Worm (Caenorhabditis elegans) whole organism, L1 larva: ENCODE data around the gene mrpl-51.
A peak's percentile ranks its signal among the peaks of the same experiment; 100 is the strongest.

Experiments
- ama-1 ChIP-seq: fragments of 150-350 bp; optimal IDR thresholded peaks from 2 replicates; lab custom pipeline; 2014
- blmp-1 ChIP-seq: fragments of 150-350 bp; optimal IDR thresholded peaks from 2 replicates; lab custom pipeline; 2014; ENCODE audit warnings: missing biosample characterization, missing genetic modification characterization
- ces-1 ChIP-seq: fragments of 150-350 bp; optimal IDR thresholded peaks from 2 replicates; lab custom pipeline; 2014; ENCODE audit warnings: missing biosample characterization, missing genetic modification reagents, missing genetic modification characterization
- dsc-1 ChIP-seq: sonication (generic microtip); optimal IDR thresholded peaks from 2 replicates; lab custom pipeline; 2016; ENCODE audit warnings: mild to moderate bottlenecking, missing genetic modification characterization, missing compliant biosample characterization
- efl-1 ChIP-seq, 4 experiments: fragments of 150-350 bp; optimal IDR thresholded peaks in 3 of 4; peaks in 1 of 4; 1 replicate in 1 of 4; 2 replicates in 3 of 4; lab custom pipeline; 2014; ENCODE audit warnings: missing biosample characterization in 2 of 4, missing genetic modification characterization in 2 of 4, missing genetic modification reagents in 2 of 4
- egl-27 ChIP-seq, 2 experiments: fragments of 150-350 bp in 1 of 2; sonication (generic microtip); optimal IDR thresholded peaks; 3 replicates each; lab custom pipeline; 2017 to 2018; ENCODE audit warnings: missing biosample characterization in 2 of 2, missing genetic modification characterization in 2 of 2, missing genetic modification reagents in 2 of 2
- fkh-8 ChIP-seq: sonication (generic microtip); optimal IDR thresholded peaks from 2 replicates; lab custom pipeline; 2016; ENCODE audit warnings: mild to moderate bottlenecking, missing genetic modification characterization, missing compliant biosample characterization
- fos-1 ChIP-seq: fragments of 150-350 bp; optimal IDR thresholded peaks from 2 replicates; lab custom pipeline; 2014; ENCODE audit warnings: missing biosample characterization, missing genetic modification characterization
- jun-1 ChIP-seq: fragments of 150-350 bp; optimal IDR thresholded peaks from 2 replicates; lab custom pipeline; 2014; ENCODE audit warnings: missing biosample characterization, missing genetic modification reagents, missing genetic modification characterization
- lin-13 ChIP-seq: fragments of 150-350 bp; optimal IDR thresholded peaks from 2 replicates; lab custom pipeline; 2014; ENCODE audit warnings: missing biosample characterization, missing genetic modification reagents, missing genetic modification characterization
- lin-14 ChIP-seq: fragments of 200-800 bp; sonication (Bioruptor generic); optimal IDR thresholded peaks from 2 replicates; lab custom pipeline; 2018; ENCODE audit warnings: mild to moderate bottlenecking, missing genetic modification characterization, moderate library complexity, missing compliant biosample characterization
- lin-15B ChIP-seq: fragments of 150-350 bp; sonication (generic microtip); optimal IDR thresholded peaks from 3 replicates; lab custom pipeline; 2014; ENCODE audit warnings: missing biosample characterization, missing genetic modification characterization
- lin-35 ChIP-seq, 2 experiments: fragments of 150-350 bp; optimal IDR thresholded peaks; 2 replicates each; lab custom pipeline; 2014; ENCODE audit warnings: missing biosample characterization in 2 of 2, missing genetic modification characterization in 2 of 2, missing genetic modification reagents in 2 of 2
- lin-39 ChIP-seq: fragments of 150-350 bp; optimal IDR thresholded peaks from 2 replicates; lab custom pipeline; 2014; ENCODE audit warnings: missing biosample characterization, missing genetic modification reagents, missing genetic modification characterization
- lir-3 ChIP-seq: sonication (generic microtip); optimal IDR thresholded peaks from 2 replicates; lab custom pipeline; 2016; ENCODE audit warnings: mild to moderate bottlenecking, missing genetic modification characterization, moderate library complexity, missing compliant biosample characterization; ENCODE audit not compliant: poor library complexity
- lsy-2 ChIP-seq, 2 experiments: fragments of 150-350 bp; optimal IDR thresholded peaks; 2 replicates each; lab custom pipeline; 2014; ENCODE audit warnings: missing biosample characterization in 2 of 2, missing genetic modification characterization in 2 of 2
- mdl-1 ChIP-seq, 2 experiments: fragments of 150-350 bp; optimal IDR thresholded peaks; 2 replicates each; lab custom pipeline; 2014 to 2017; ENCODE audit warnings: missing biosample characterization in 2 of 2, missing genetic modification characterization in 2 of 2, inconsistent platforms in 1 of 2
- mep-1 ChIP-seq: fragments of 150-350 bp; optimal IDR thresholded peaks from 2 replicates; lab custom pipeline; 2014; ENCODE audit warnings: missing biosample characterization, missing genetic modification characterization
- nhr-11 ChIP-seq: fragments of 150-350 bp; optimal IDR thresholded peaks from 2 replicates; lab custom pipeline; 2014; ENCODE audit warnings: missing biosample characterization, missing genetic modification characterization
- nhr-19 ChIP-seq: fragments of 200-800 bp; sonication (Bioruptor generic); conservative IDR thresholded peaks from 2 replicates; pipeline ENCODE4 v1.3.6; 2022; ENCODE audit warnings: missing genetic modification characterization, missing compliant biosample characterization
- nhr-20 ChIP-seq: sonication (generic microtip); optimal IDR thresholded peaks from 2 replicates; lab custom pipeline; 2016; ENCODE audit warnings: mild to moderate bottlenecking, missing genetic modification characterization, missing compliant biosample characterization
- nhr-71 ChIP-seq: sonication (generic microtip); optimal IDR thresholded peaks from 2 replicates; lab custom pipeline; 2016; ENCODE audit warnings: mild to moderate bottlenecking, missing genetic modification characterization, moderate library complexity, missing compliant biosample characterization
- nhr-85 ChIP-seq: sonication (generic microtip); peaks from one replicate; lab custom pipeline; 2016; ENCODE audit warnings: missing genetic modification characterization, inconsistent platforms, missing compliant biosample characterization
- pag-3 ChIP-seq: sonication (generic microtip); optimal IDR thresholded peaks from 2 replicates; lab custom pipeline; 2017; ENCODE audit warnings: missing genetic modification characterization, mild to moderate bottlenecking, missing compliant biosample characterization, antibody characterized with exemption, borderline replicate concordance; ENCODE audit not compliant: insufficient read depth
- rnt-1 ChIP-seq: sonication (generic microtip); optimal IDR thresholded peaks from 2 replicates; lab custom pipeline; 2016; ENCODE audit warnings: mild to moderate bottlenecking, missing genetic modification characterization, moderate library complexity, missing compliant biosample characterization
- snu-23 ChIP-seq: sonication (generic microtip); optimal IDR thresholded peaks from 2 replicates; lab custom pipeline; 2016; ENCODE audit warnings: missing genetic modification characterization, missing compliant biosample characterization
- sup-37 ChIP-seq: fragments of 200-800 bp; sonication (Bioruptor generic); optimal IDR thresholded peaks from 2 replicates; lab custom pipeline; 2018; ENCODE audit warnings: mild to moderate bottlenecking, missing genetic modification characterization, missing compliant biosample characterization
- swsn-7 ChIP-seq: sonication (generic microtip); optimal IDR thresholded peaks from 2 replicates; lab custom pipeline; 2016; ENCODE audit warnings: missing genetic modification characterization, missing compliant biosample characterization
- tbx-2 ChIP-seq: sonication (generic microtip); optimal IDR thresholded peaks from 2 replicates; lab custom pipeline; 2016; ENCODE audit warnings: missing genetic modification characterization, missing compliant biosample characterization
- unc-98 ChIP-seq: fragments of 200-800 bp; sonication (Bioruptor generic); IDR thresholded peaks from 2 replicates; pipeline ENCODE4 v1.3.6; 2022; ENCODE audit warnings: missing genetic modification characterization, missing compliant biosample characterization
- vab-15 ChIP-seq: sonication (generic microtip); optimal IDR thresholded peaks from 2 replicates; lab custom pipeline; 2017; ENCODE audit warnings: missing genotype, mild to moderate bottlenecking, missing genetic modification characterization, missing compliant biosample characterization
- xbp-1 ChIP-seq: sonication (generic microtip); optimal IDR thresholded peaks from 2 replicates; lab custom pipeline; 2016; ENCODE audit warnings: missing genetic modification characterization, missing compliant biosample characterization
- zip-4 ChIP-seq: fragments of 200-800 bp; sonication (Bioruptor generic); optimal IDR thresholded peaks from 2 replicates; lab custom pipeline; 2018; ENCODE audit warnings: mild to moderate bottlenecking, missing genetic modification characterization, moderate library complexity, missing compliant biosample characterization
- ztf-4 ChIP-seq: fragments of 150-350 bp; optimal IDR thresholded peaks from 2 replicates; lab custom pipeline; 2014; ENCODE audit warnings: missing biosample characterization, missing genetic modification characterization

mrpl-51 gene

ce11 chrIV:12031003-12031402, at the start of gene mrpl-51, which contains the start of gene T12G3.6:
mrpl-51 (plus strand) TSS chrIV:12031324.
T12G3.6 (minus strand) TSS chrIV:12031271.
- TF ChIP-seq lir-3 (tag; lab: Kevin White, UChicago) = no peak
- no peak for TF ChIP-seq efl-1 (optimal IDR thresholded peaks at IDR 0.05; lab: Kevin White, UChicago)
- peak in 1 of 2 experiments; percentile 1 for TF ChIP-seq efl-1 (GFP tag; optimal IDR thresholded peaks at IDR 0.05 in 1 of 2; lab: Kevin White, UChicago)

DNA sequence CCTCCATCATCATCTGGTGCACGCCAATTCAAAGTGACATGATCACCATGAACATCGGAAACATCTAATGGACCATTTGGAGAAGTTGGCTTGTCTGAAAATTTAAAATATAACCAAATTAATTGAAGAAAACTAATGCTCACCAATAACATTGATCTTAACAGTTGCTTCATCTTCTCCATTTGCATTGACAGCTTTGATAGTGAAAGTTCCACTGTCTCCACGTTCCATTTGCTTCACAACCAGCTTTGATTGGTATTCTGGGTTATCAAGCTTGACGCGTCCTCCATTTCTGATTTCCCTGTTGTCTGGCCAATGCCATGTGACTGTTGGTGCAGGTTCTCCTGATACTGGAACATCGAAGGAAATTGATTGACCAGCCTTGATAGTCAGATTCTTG, 44.7 kb upstream of the mrpl-51 start:
- no peak for TF ChIP-seq zip-4

- TF ChIP-seq nhr-85 (tag; lab: Kevin White, UChicago) = peak; percentile 45
- TF ChIP-seq lin-35 (GFP tag; optimal IDR thresholded peaks at IDR 0.05; lab: Kevin White, UChicago) = no peak
Observed at ce11 chrIV:12005090-12005770, 25.9 kb upstream of the mrpl-51 start.

- TF ChIP-seq vab-15 (tag; lab: Kevin White, UChicago) = no peak
- peak; percentile 19 for TF ChIP-seq nhr-85 (tag; lab: Kevin White, UChicago)
- no peak for TF ChIP-seq ztf-4 (tag; lab: Kevin White, UChicago)
- peak; percentile 44 for TF ChIP-seq lin-14 (GFP tag; lab: Kevin White, UChicago)
- TF ChIP-seq ama-1 (lab: Kevin White, UChicago) = no peak
- peak in 1 of 2 experiments; percentile 13 for TF ChIP-seq mdl-1 (tag; optimal IDR thresholded peaks at IDR 0.05; lab: Kevin White, UChicago)
- peak; percentile 33 for TF ChIP-seq nhr-71
- no peak for TF ChIP-seq jun-1 (tag; lab: Kevin White, UChicago)
- TF ChIP-seq blmp-1 = peak; percentile 46
- TF ChIP-seq efl-1 (optimal IDR thresholded peaks at IDR 0.05; lab: Kevin White, UChicago) = no peak
- peak in 1 of 2 experiments; percentile 41 for TF ChIP-seq efl-1 (GFP tag; optimal IDR thresholded peaks at IDR 0.05 in 1 of 2; lab: Kevin White, UChicago)
- peak; percentile 5 for TF ChIP-seq rnt-1 (tag; lab: Kevin White, UChicago)
- TF ChIP-seq egl-27 (tag; optimal IDR thresholded peaks at IDR 0.05; lab: Kevin White, UChicago) = no peak
Observed at ce11 chrIV:12009046-12009674, 22.0 kb upstream of the mrpl-51 start.

DNA sequence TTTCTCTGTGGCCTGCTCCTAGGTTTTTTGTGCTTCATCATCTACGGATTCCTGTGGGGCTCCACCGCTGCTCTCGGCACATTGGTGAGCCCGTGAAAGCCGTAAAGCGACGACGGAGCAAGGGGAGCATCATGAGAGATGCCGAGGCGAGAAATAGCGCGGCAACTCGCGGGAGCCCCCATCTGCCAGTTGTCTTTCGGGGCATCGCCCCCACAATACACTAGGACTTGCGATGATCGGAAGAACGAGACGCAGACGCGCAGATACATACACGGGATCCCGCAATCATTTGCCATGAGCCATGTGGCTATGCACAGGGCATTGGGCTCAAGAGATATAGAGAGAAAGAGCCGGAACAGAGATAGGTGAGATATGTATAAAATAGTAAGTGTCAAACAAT, 20.7 kb upstream of the mrpl-51 start:
- TF ChIP-seq nhr-71 (peak; percentile 77), mdl-1 (tag; optimal IDR thresholded peaks at IDR 0.05; lab: Kevin White, UChicago) (peak in 1 of 2 experiments; percentile 35), fos-1 (tag; lab: Kevin White, UChicago) (no peak), dsc-1 (tag; lab: Kevin White, UChicago) (peak; percentile 55), xbp-1 (tag; lab: Kevin White, UChicago) (peak; percentile 7), lin-15B (no peak), lsy-2 (tag; optimal IDR thresholded peaks at IDR 0.05; lab: Kevin White, UChicago) (peak in 1 of 2 experiments; percentile 43), tbx-2 (tag; lab: Kevin White, UChicago) (peak; percentile 38), lin-13 (GFP tag; lab: Kevin White, UChicago) (no peak), swsn-7 (tag; lab: Kevin White, UChicago) (peak; percentile 22), lin-35 (GFP tag; optimal IDR thresholded peaks at IDR 0.05; lab: Kevin White, UChicago) (no peak), ces-1 (no peak), nhr-20 (peak; percentile 30), unc-98 (peak; percentile 42; the same call in 1 of the 2 replicates), rnt-1 (tag; lab: Kevin White, UChicago) (peak; percentile 83), efl-1 (optimal IDR thresholded peaks at IDR 0.05; lab: Kevin White, UChicago) (peak; percentile 6 to 24), efl-1 (GFP tag; optimal IDR thresholded peaks at IDR 0.05 in 1 of 2; lab: Kevin White, UChicago) (peak; percentile 14 to 90), sup-37 (GFP tag; lab: Kevin White, UChicago) (peak; percentile 36), pag-3 (peak; percentile 97), nhr-19 (peak; percentile 55), nhr-11 (tag; lab: Kevin White, UChicago) (no peak), snu-23 (peak; percentile 41), lin-39 (peak; percentile 8), mep-1 (tag; lab: Kevin White, UChicago) (no peak), lin-14 (GFP tag; lab: Kevin White, UChicago) (peak; percentile 87), fkh-8 (tag; lab: Kevin White, UChicago) (no peak)
- TF ChIP-seq, all 84 proteins: peak for 17
